Worm (Caenorhabditis elegans): ENCODE results near the gene wht-4.

- TF ChIP-seq nhr-237 (tag; optimal IDR thresholded peaks at IDR 0.05) (no peak), lsy-2 (tag; optimal IDR thresholded peaks at IDR 0.05) (no peak), elt-3 (tag; optimal IDR thresholded peaks at IDR 0.05) (no peak)
Measured at ce11 chrII:3244070-3244469, 34.7 kb upstream of the wht-4 start, which contains the start of gene C17F4.12.
